Worm (Caenorhabditis elegans): ENCODE measurements around the gene W05H7.1.

W05H7.1 gene

DNA sequence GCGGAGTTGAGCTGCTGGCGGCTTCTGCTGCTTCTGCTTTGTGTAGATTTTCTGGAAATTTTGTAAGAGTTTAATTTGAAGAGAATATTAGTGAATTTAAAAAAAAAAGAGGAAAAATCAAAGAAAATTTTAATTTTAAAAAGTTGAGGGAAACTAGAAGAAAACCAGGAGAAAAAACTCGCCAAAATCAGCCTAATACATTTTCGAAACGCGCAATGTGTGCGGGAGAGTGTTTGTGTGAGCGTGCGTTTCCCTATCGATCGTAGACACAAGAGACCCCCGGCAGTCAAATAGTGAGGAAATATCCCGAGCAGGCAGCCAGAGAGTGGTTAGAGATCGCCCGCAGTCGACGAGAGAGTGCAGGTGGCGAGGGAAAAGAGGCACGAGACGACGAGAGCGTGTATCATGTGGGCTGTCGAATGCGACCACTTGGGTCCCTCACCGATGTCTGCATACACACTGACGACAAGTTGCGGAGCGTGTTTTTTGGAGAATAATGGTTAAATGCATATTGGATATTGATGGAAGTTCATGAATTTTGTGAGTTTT, 3.9 kb upstream of the W05H7.1 start, which contains the start of gene zfp-3 (continued):
- TF ChIP-seq B0261.1 (tag; optimal IDR thresholded peaks at IDR 0.05) (no peak), F22D6.2 (tag; optimal IDR thresholded peaks at IDR 0.05) (peak; percentile 20), nhr-179 (tag; optimal IDR thresholded peaks at IDR 0.05) (no peak), ceh-40 (GFP tag; IDR thresholded peaks at IDR 0.05) (no peak), F52B5.7 (tag; optimal IDR thresholded peaks at IDR 0.05) (peak; percentile 31), ztf-18 (tag; optimal IDR thresholded peaks at IDR 0.05) (peak; percentile 39), K11D2.4 (GFP tag; IDR thresholded peaks at IDR 0.05) (peak; percentile 89), ceh-91 (GFP tag; IDR thresholded peaks at IDR 0.05) (no peak), F55B11.4 (tag; optimal IDR thresholded peaks at IDR 0.05; ENCODE audit: borderline replicate concordance, insufficient read depth) (no peak), rpc-1 (optimal IDR thresholded peaks at IDR 0.05) (no peak), rpc-1 (tag; optimal IDR thresholded peaks at IDR 0.05) (no peak), ZK185.1 (tag; optimal IDR thresholded peaks at IDR 0.05; ENCODE audit: poor library complexity, severe bottlenecking) (peak; percentile 87), somi-1 (GFP tag; optimal IDR thresholded peaks at IDR 0.05) (peak; percentile 75), pha-4 (tag; optimal IDR thresholded peaks at IDR 0.05) (peak; percentile 84), nfya-1 (tag; optimal IDR thresholded peaks at IDR 0.05; ENCODE audit: borderline replicate concordance, insufficient read depth) (no peak), F37B4.10 (GFP tag; IDR thresholded peaks at IDR 0.05) (no peak), ceh-27 (GFP tag; optimal IDR thresholded peaks at IDR 0.05) (peak; percentile 95)

DNA sequence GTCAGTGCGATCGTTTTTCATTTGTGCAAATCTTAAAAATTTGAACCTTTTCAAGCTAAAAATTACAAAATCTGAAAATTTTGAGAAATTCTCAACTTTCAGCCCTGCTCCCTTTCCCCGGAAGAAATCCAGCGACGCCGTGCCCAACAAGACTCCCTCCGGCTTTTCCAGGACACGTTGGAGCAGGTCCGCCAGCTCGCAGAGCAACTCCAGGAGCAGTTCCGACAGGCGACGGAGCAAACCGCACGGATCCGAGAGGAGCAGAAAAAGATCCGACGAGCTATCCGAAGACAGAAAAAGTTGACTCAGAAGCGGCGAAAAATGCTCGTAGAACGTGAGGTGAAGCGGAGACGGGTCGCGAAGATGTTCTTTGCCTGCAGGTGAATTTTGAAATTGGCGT, 672 bp downstream of the W05H7.1 start:
- peak; percentile 89 for TF ChIP-seq zfh-2 (GFP tag; conservative IDR thresholded peaks at IDR 0.05)
- TF ChIP-seq chd-7 (tag; optimal IDR thresholded peaks at IDR 0.05): no peak
- TF ChIP-seq egrh-3 (GFP tag; IDR thresholded peaks at IDR 0.05): peak; percentile 79; the same call in 1 of the 2 replicates

DNA sequence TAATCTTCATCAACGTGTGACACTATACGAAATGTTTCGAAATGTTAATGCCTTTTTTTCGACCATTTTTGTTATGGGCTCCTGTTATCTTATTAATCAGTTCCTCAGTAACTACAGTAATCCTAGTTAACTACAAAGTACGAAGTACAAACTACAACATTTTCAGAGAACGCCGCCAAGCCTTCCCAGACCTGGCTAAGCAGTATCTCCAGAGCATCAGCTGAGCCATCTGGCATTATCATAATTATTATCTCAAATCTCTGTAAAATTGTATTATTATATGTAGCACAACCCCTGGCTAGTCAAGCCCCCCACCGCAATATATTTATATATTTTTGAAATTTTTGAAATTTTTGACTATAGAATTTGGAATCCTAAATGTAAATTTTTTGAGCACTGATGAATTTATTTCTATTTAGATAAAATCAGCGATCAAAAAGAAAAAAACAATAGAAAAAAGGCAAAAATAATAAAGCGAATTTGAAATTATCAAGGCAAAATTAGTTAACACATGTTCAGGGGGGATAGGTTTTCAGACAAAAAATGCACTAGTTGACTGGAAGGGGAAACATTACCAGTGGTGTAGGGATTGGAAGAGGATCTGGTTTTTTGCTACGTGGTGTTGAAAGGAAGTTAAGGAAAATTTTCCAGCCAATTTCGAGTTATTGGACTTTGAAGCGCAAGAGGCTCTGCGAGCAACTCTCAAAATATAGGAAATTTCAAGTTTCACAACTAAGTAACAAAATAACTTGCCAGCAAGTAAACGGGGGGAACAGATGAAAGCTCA, 1.4 kb downstream of the W05H7.1 start:
- TF ChIP-seq hmg-1.2 (GFP tag; IDR thresholded peaks at IDR 0.05): no peak
- TF ChIP-seq let-526 (GFP tag; IDR thresholded peaks at IDR 0.05): no peak
- TF ChIP-seq Y53G8AR.9 (GFP tag; conservative IDR thresholded peaks at IDR 0.05): 0 out of 2 replicates have a peak, but pooled peaks have one; percentile 60
- TF ChIP-seq ekl-4 (GFP tag; IDR thresholded peaks at IDR 0.05): peak; percentile 11; the same call in 1 of the 2 replicates
- TF ChIP-seq nfyb-1 (GFP tag; IDR thresholded peaks at IDR 0.05): peak; percentile 39; the same call in 1 of the 2 replicates
- no peak for TF ChIP-seq nfya-1 (tag; optimal IDR thresholded peaks at IDR 0.05; ENCODE audit: borderline replicate concordance, insufficient read depth)
- no peak for TF ChIP-seq sdz-38 (tag; optimal IDR thresholded peaks at IDR 0.05)
- peak; percentile 35 for TF ChIP-seq nhr-27 (tag; optimal IDR thresholded peaks at IDR 0.05)
- no peak for TF ChIP-seq lag-1 (GFP tag; IDR thresholded peaks at IDR 0.05)
- TF ChIP-seq tbp1 (GFP tag; optimal IDR thresholded peaks at IDR 0.05): no peak
- TF ChIP-seq lin-35 (GFP tag; optimal IDR thresholded peaks at IDR 0.05): peak in 1 of 3 experiments; percentile 56
- 0 out of 2 replicates have a peak, but pooled peaks have one; percentile 73 for TF ChIP-seq ceh-58 (GFP tag; IDR thresholded peaks at IDR 0.05)
- TF ChIP-seq lir-1 (GFP tag; conservative IDR thresholded peaks at IDR 0.05): no peak
- TF ChIP-seq lin-26 (GFP tag; IDR thresholded peaks at IDR 0.05): 0 out of 2 replicates have a peak, but pooled peaks have one; percentile 39

ce11 chrX:1453770-1454169, 3.2 kb downstream of the W05H7.1 start, which contains the start of gene cebp-1:
Gene cebp-1 (minus strand): TSS chrX:1453868.
- TF ChIP-seq K11D2.4 (GFP tag; IDR thresholded peaks at IDR 0.05): no peak
- TF ChIP-seq lin-54 (GFP tag; optimal IDR thresholded peaks at IDR 0.05): no peak
- peak; percentile 95 for TF ChIP-seq atf-7 (tag; optimal IDR thresholded peaks at IDR 0.05)

All from whole organism, young adult.